Fruit fly (Drosophila melanogaster) whole organism, wandering third instar larva: ENCODE results near the gene yrt.

Experiments used
- Abd-B ChIP-seq: fragments of >200 bp; optimal IDR thresholded peaks from 2 replicates; lab custom pipeline; 2017; ENCODE audit warnings: missing biosample characterization, missing genetic modification characterization
- CG32264 ChIP-seq: fragments of 200-800 bp; sonication (Bioruptor generic); optimal IDR thresholded peaks from 2 replicates; lab custom pipeline; 2016; ENCODE audit warnings: missing biosample characterization, missing genetic modification characterization
- CG9705 ChIP-seq: fragments of 200-800 bp; sonication (Bioruptor generic); optimal IDR thresholded peaks from 2 replicates; lab custom pipeline; 2018; ENCODE audit warnings: missing biosample characterization, mild to moderate bottlenecking, missing genetic modification characterization
- CrebA ChIP-seq: fragments of 200-800 bp; sonication (Bioruptor generic); optimal IDR thresholded peaks from 2 replicates; lab custom pipeline; 2016; ENCODE audit warnings: missing biosample characterization, mild to moderate bottlenecking, missing genetic modification characterization, borderline replicate concordance
- Dfd ChIP-seq: fragments of >200 bp; optimal IDR thresholded peaks from 2 replicates; lab custom pipeline; 2017; ENCODE audit warnings: missing biosample characterization, missing genetic modification characterization
- Dif ChIP-seq: fragments of 200-275, 200-300 bp; sonication (Bioruptor generic); optimal IDR thresholded peaks from 2 replicates; lab custom pipeline; 2018; ENCODE audit warnings: missing biosample characterization, missing genetic modification characterization; ENCODE audit not compliant: partially characterized antibody
- GATAd ChIP-seq: sonication (Bioruptor generic); optimal IDR thresholded peaks from 2 replicates; lab custom pipeline; 2016; ENCODE audit warnings: missing biosample characterization, missing genetic modification characterization
- HLH106 ChIP-seq: fragments of 200-800 bp; optimal IDR thresholded peaks from 3 replicates; lab custom pipeline; 2019; ENCODE audit warnings: missing biosample characterization, mild to moderate bottlenecking, missing genetic modification characterization, moderate library complexity
- Hnf4 ChIP-seq: fragments of 200-800 bp; sonication (Bioruptor generic); optimal IDR thresholded peaks from 2 replicates; lab custom pipeline; 2016; ENCODE audit warnings: missing biosample characterization, mild to moderate bottlenecking, missing genetic modification characterization
- Hr78 ChIP-seq: fragments of >200 bp; optimal IDR thresholded peaks from 2 replicates; lab custom pipeline; 2017; ENCODE audit warnings: missing biosample characterization, missing genetic modification characterization
- Hr83 ChIP-seq: fragments of 200-300 bp; sonication (Bioruptor generic); optimal IDR thresholded peaks from 2 replicates; lab custom pipeline; 2016; ENCODE audit warnings: missing biosample characterization, mild to moderate bottlenecking, missing genetic modification characterization, moderate library complexity; ENCODE audit not compliant: poor library complexity, severe bottlenecking
- Jra ChIP-seq: sonication (Bioruptor generic); optimal IDR thresholded peaks from 2 replicates; lab custom pipeline; 2016; ENCODE audit warnings: missing biosample characterization, missing genetic modification characterization
- Mio ChIP-seq: sonication (Bioruptor generic); optimal IDR thresholded peaks from 2 replicates; lab custom pipeline; 2016; ENCODE audit warnings: missing biosample characterization, missing genetic modification characterization
- Myc ChIP-seq: fragments of >200 bp; optimal IDR thresholded peaks from 2 replicates; lab custom pipeline; 2017
- N ChIP-seq: fragments of >200 bp; optimal IDR thresholded peaks from 2 replicates; lab custom pipeline; 2018; ENCODE audit warnings: missing biosample characterization, missing external identifiers, missing genetic modification characterization
- OdsH ChIP-seq: fragments of 200-800 bp; sonication (Bioruptor generic); optimal IDR thresholded peaks from 2 replicates; lab custom pipeline; 2016; ENCODE audit warnings: missing biosample characterization, mild to moderate bottlenecking, missing genetic modification characterization
- Rel ChIP-seq, 2 experiments: fragments of 200-800 bp; sonication (Bioruptor generic) in 1 of 2; optimal IDR thresholded peaks; 2 replicates in 1 of 2; 3 replicates in 1 of 2; lab custom pipeline; 2016 to 2019; ENCODE audit warnings: mild to moderate bottlenecking in 2 of 2, missing biosample characterization in 2 of 2, missing genetic modification characterization in 2 of 2, moderate library complexity in 1 of 2
- Sp1 ChIP-seq: fragments of 200-800 bp; sonication (Bioruptor generic); optimal IDR thresholded peaks from 3 replicates; lab custom pipeline; 2019; ENCODE audit warnings: missing biosample characterization, mild to moderate bottlenecking, missing genetic modification characterization, moderate library complexity
- Vsx2 ChIP-seq: fragments of 200-300, 225-300 bp; sonication (Bioruptor generic); optimal IDR thresholded peaks from 2 replicates; lab custom pipeline; 2018; ENCODE audit warnings: missing biosample characterization, missing genetic modification characterization; ENCODE audit not compliant: partially characterized antibody
- br ChIP-seq: fragments of 200-800 bp; sonication (Bioruptor generic); optimal IDR thresholded peaks from 2 replicates; lab custom pipeline; 2016; ENCODE audit warnings: missing biosample characterization, missing genetic modification characterization
- brk ChIP-seq: fragments of 200-800 bp; sonication (Bioruptor generic); optimal IDR thresholded peaks from 2 replicates; lab custom pipeline; 2016; ENCODE audit warnings: missing biosample characterization, mild to moderate bottlenecking, missing genetic modification characterization
- dl ChIP-seq, 2 experiments: fragments of 175-275, 200-275 bp in 1 of 2; fragments of 200-275 bp in 1 of 2; sonication (Bioruptor generic); optimal IDR thresholded peaks; lab custom pipeline; 2018; ENCODE audit warnings: mild to moderate bottlenecking in 2 of 2, missing biosample characterization in 2 of 2, missing genetic modification characterization in 2 of 2, moderate library complexity in 2 of 2; ENCODE audit not compliant: partially characterized antibody in 2 of 2, insufficient read depth in 1 of 2
- dmrt93B ChIP-seq: fragments of 200-800 bp; sonication (Bioruptor generic); optimal IDR thresholded peaks from 2 replicates; lab custom pipeline; 2018; ENCODE audit warnings: missing biosample characterization, mild to moderate bottlenecking, missing genetic modification characterization
- dsf ChIP-seq: sonication (Bioruptor generic); optimal IDR thresholded peaks from 2 replicates; lab custom pipeline; 2016; ENCODE audit warnings: missing biosample characterization, missing genetic modification characterization, borderline replicate concordance
- ey ChIP-seq: fragments of 200-800 bp; sonication (Bioruptor generic); optimal IDR thresholded peaks from 2 replicates; lab custom pipeline; 2016; ENCODE audit warnings: missing biosample characterization, missing genetic modification characterization
- foxo ChIP-seq, 2 experiments: fragments of 200-800 bp; sonication (Bioruptor generic); optimal IDR thresholded peaks; 2 replicates in 1 of 2; 3 replicates in 1 of 2; lab custom pipeline; 2016 to 2017; ENCODE audit warnings: missing biosample characterization in 2 of 2, missing genetic modification characterization in 2 of 2
- fru ChIP-seq: fragments of 200-800 bp; sonication (Bioruptor generic); optimal IDR thresholded peaks from 3 replicates; lab custom pipeline; 2016; ENCODE audit warnings: missing biosample characterization, mild to moderate bottlenecking, missing genetic modification characterization
- h ChIP-seq: fragments of 200-800 bp; sonication (Bioruptor generic); optimal IDR thresholded peaks from 3 replicates; lab custom pipeline; 2016; ENCODE audit warnings: missing biosample characterization, mild to moderate bottlenecking, missing genetic modification characterization
- jim ChIP-seq: fragments of 175-275, 200-325 bp; sonication (Bioruptor generic); optimal IDR thresholded peaks from 2 replicates; lab custom pipeline; 2016; ENCODE audit warnings: missing biosample characterization, mild to moderate bottlenecking, missing genetic modification characterization
- lola ChIP-seq: fragments of >200 bp; optimal IDR thresholded peaks from 2 replicates; lab custom pipeline; 2017; ENCODE audit warnings: missing biosample characterization, missing genetic modification characterization
- pan ChIP-seq: fragments of >200 bp; optimal IDR thresholded peaks from 2 replicates; lab custom pipeline; 2017
- psq ChIP-seq: fragments of 200-800 bp; sonication (Bioruptor generic); optimal IDR thresholded peaks from 3 replicates; lab custom pipeline; 2017; ENCODE audit warnings: missing biosample characterization, mild to moderate bottlenecking, missing genetic modification characterization, moderate library complexity
- rgr ChIP-seq: fragments of 200-800 bp; sonication (Bioruptor generic); optimal IDR thresholded peaks from 3 replicates; lab custom pipeline; 2016; ENCODE audit warnings: missing biosample characterization, mild to moderate bottlenecking, missing genetic modification characterization
- sage ChIP-seq: fragments of 200-800 bp; sonication (Bioruptor generic); optimal IDR thresholded peaks from 2 replicates; lab custom pipeline; 2016; ENCODE audit warnings: missing biosample characterization, mild to moderate bottlenecking, missing genetic modification characterization
- sv ChIP-seq: fragments of 200-800 bp; sonication (Bioruptor generic); optimal IDR thresholded peaks from 3 replicates; lab custom pipeline; 2016; ENCODE audit warnings: missing biosample characterization, missing genetic modification characterization
- tai ChIP-seq: sonication (Bioruptor generic); optimal IDR thresholded peaks from 2 replicates; lab custom pipeline; 2016; ENCODE audit warnings: missing biosample characterization, missing genetic modification characterization
- usp ChIP-seq: fragments of >200 bp; optimal IDR thresholded peaks from 2 replicates; lab custom pipeline; 2017; ENCODE audit warnings: missing biosample characterization, missing genetic modification characterization
- woc ChIP-seq: sonication (Bioruptor generic); optimal IDR thresholded peaks from 2 replicates; lab custom pipeline; 2016; ENCODE audit warnings: missing biosample characterization, mild to moderate bottlenecking, missing genetic modification characterization

Gene yrt

DNA sequence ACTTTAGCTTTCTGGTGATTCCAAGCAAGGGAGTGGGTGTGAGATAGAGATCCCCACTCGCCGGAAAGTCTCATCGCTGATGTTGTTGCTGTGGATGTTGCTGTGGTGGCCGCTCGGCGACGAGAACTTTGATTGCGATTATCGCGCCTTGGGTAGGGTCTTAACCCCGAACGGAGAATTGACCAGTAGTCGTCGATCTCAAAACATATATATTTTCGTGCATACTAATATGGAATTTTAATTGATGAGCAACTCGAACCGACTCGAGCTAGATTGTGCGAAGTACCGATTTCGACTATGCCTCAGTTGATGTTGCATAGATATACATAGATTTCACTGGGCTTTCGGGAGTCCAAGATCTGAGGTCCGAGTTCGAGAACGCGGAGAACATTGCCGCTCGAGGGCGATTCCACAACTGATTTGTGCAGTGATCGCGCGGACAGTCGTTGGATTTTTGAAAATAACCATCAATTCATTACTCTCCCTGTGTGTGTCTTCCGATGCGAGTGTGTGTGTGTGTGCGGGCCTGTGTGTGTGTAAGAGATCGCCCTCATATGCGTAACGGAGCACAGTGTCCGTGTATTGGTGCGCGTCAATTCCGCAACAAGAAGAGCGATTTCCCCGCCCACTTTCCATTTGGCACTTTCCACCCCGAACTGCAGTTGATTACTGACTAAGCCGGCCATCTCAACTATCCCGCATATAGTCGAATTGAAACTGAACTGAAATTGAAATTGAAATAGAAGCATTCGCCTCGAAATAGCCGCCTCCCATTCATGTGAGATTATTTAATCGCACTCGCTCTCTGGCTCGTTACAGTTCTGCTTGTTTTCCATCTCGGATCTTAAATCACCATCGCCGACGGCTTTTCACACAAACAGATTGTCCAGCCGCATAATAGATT lies 31.2 kb upstream of the yrt start:
- TF ChIP-seq br (no peak), rgr (GFP tag; lab: Kevin White, UChicago) (peak; percentile 44), N (GFP tag; lab: Kevin White, UChicago) (no peak), dmrt93B (GFP tag; lab: Kevin White, UChicago) (no peak), foxo (GFP tag; optimal IDR thresholded peaks at IDR 0.05; lab: Kevin White, UChicago) (no peak), usp (no peak)

DNA sequence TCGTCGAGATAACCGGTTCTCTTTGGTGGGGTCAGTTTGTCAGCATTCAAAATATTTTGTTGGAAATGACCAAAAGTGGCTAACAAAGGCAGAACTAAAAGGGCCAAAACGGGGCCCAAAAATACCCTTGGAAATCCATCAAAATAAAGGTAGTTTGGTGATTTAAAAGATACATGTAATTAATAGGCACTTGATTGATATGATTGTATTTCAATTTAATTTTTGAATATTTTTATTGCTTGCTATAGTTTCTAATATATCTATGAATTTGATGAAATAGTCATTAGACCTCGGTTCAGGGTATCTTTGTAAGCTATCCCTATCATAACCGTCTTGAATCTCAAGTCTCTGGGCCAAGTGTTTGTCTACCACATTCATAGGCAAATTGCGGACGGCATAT lies 19.2 kb upstream of the yrt start:
- no peak for TF ChIP-seq psq (GFP tag; lab: Kevin White, UChicago)
- peak; percentile 63 for TF ChIP-seq sv (GFP tag; lab: Kevin White, UChicago)
- TF ChIP-seq, all 38 proteins: peak for 1

DNA sequence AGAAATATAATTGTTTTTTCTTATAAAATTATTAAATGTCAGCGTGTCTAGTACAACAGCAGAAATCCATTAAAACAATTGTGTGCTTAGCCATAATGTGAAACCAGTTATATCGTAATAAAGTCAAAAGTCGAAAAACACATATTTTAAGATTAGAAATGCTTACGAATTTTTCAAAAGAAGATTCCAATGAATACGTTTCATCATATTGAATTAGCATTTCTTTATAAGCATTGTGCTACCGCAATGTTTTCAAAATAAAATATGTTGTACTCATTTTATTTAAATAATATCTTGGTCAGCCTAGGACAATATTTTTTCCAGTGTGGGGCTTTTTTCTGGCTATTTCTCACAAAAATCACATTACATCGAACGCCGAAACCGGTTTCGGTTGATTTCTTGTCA lies 18.1 kb upstream of the yrt start:
- TF ChIP-seq Dif (GFP tag; lab: Kevin White, UChicago) (no peak), br (peak; percentile 52), sv (GFP tag; lab: Kevin White, UChicago) (peak; percentile 66), dsf (no peak), lola (GFP tag; lab: Kevin White, UChicago) (no peak), dl (GFP tag; optimal IDR thresholded peaks at IDR 0.05; lab: Kevin White, UChicago; ENCODE audit: insufficient read depth in 1 of 2, partially characterized antibody in 2 of 2) (no peak), CG9705 (GFP tag; lab: Kevin White, UChicago) (no peak), h (peak; percentile 74), rgr (GFP tag; lab: Kevin White, UChicago) (peak; percentile 58), tai (GFP tag; lab: Kevin White, UChicago) (peak; percentile 23), Sp1 (GFP tag; lab: Kevin White, UChicago) (peak; percentile 74), psq (GFP tag; lab: Kevin White, UChicago) (peak; percentile 59), Mio (no peak), HLH106 (peak; percentile 68), OdsH (GFP tag; lab: Kevin White, UChicago) (peak; percentile 65), foxo (GFP tag; optimal IDR thresholded peaks at IDR 0.05; lab: Kevin White, UChicago) (peak in 1 of 2 experiments; percentile 74), dmrt93B (GFP tag; lab: Kevin White, UChicago) (peak; percentile 66), Myc (lab: Kevin White, UChicago) (no peak), CG32264 (no peak), sage (GFP tag; lab: Kevin White, UChicago) (peak; percentile 5), pan (no peak), CrebA (no peak), jim (GFP tag; lab: Kevin White, UChicago) (no peak), fru (peak; percentile 79), Vsx2 (GFP tag; lab: Kevin White, UChicago) (no peak), Hr83 (GFP tag; lab: Kevin White, UChicago) (no peak), N (GFP tag; lab: Kevin White, UChicago) (no peak), brk (GFP tag; lab: Kevin White, UChicago) (no peak), Jra (GFP tag; lab: Kevin White, UChicago) (no peak), woc (GFP tag; lab: Kevin White, UChicago) (peak; percentile 53), Hr78 (GFP tag; lab: Kevin White, UChicago) (no peak), GATAd (GFP tag; lab: Kevin White, UChicago) (no peak), usp (no peak), ey (GFP tag; lab: Kevin White, UChicago) (peak; percentile 51), Dfd (GFP tag; lab: Kevin White, UChicago) (no peak), Abd-B (GFP tag; lab: Kevin White, UChicago) (no peak), Rel (GFP tag; optimal IDR thresholded peaks at IDR 0.05; lab: Kevin White, UChicago) (no peak), Rel (tag; optimal IDR thresholded peaks at IDR 0.05; lab: Kevin White, UChicago) (no peak), Hnf4 (GFP tag; lab: Kevin White, UChicago) (peak; percentile 15)
